Worm (Caenorhabditis elegans) whole organism, L2 larva: ENCODE data around the gene R13H4.7.

Experiments
- C34F6.9 ChIP-seq: fragments of 150-350 bp; optimal IDR thresholded peaks from 2 replicates; lab custom pipeline; 2014; ENCODE audit warnings: missing biosample characterization, missing genetic modification characterization
- F13H6.1 ChIP-seq: sonication (generic microtip); optimal IDR thresholded peaks from 2 replicates; lab custom pipeline; 2016; ENCODE audit warnings: missing genetic modification characterization, missing compliant biosample characterization
- R02D3.7 ChIP-seq: fragments of 150-350 bp; optimal IDR thresholded peaks from 2 replicates; lab custom pipeline; 2014; ENCODE audit warnings: missing biosample characterization, missing genetic modification characterization
- ZK546.5 ChIP-seq: sonication (generic microtip); optimal IDR thresholded peaks from 2 replicates; lab custom pipeline; 2017; ENCODE audit warnings: missing biosample characterization, missing genetic modification characterization
- alr-1 ChIP-seq: fragments of 150-350 bp; optimal IDR thresholded peaks from 2 replicates; lab custom pipeline; 2014; ENCODE audit warnings: missing biosample characterization, missing genetic modification characterization
- ama-1 ChIP-seq: fragments of 150-350 bp; optimal IDR thresholded peaks from 2 replicates; lab custom pipeline; 2018; ENCODE audit warnings: inconsistent platforms
- blmp-1 ChIP-seq: sonication (generic microtip); optimal IDR thresholded peaks from 2 replicates; lab custom pipeline; 2017; ENCODE audit warnings: missing genetic modification characterization, mild to moderate bottlenecking, missing compliant biosample characterization, antibody characterized with exemption, moderate library complexity; ENCODE audit not compliant: insufficient read depth
- ceh-16 ChIP-seq: fragments of 150-350 bp; optimal IDR thresholded peaks from 2 replicates; lab custom pipeline; 2014; ENCODE audit warnings: missing biosample characterization, missing genetic modification characterization
- ceh-82 ChIP-seq: fragments of 150-350 bp; optimal IDR thresholded peaks from 2 replicates; lab custom pipeline; 2014; ENCODE audit warnings: missing biosample characterization, missing genetic modification characterization
- crh-2 ChIP-seq: sonication (generic microtip); optimal IDR thresholded peaks from 2 replicates; lab custom pipeline; 2017; ENCODE audit warnings: missing biosample characterization, missing genetic modification characterization
- dmd-4 ChIP-seq: sonication (generic microtip); optimal IDR thresholded peaks from 2 replicates; lab custom pipeline; 2017; ENCODE audit warnings: missing biosample characterization, missing genetic modification characterization
- egl-27 ChIP-seq: sonication (generic microtip); optimal IDR thresholded peaks from 3 replicates; lab custom pipeline; 2017; ENCODE audit warnings: missing biosample characterization, missing genetic modification reagents, missing genetic modification characterization
- elt-1 ChIP-seq: fragments of 150-350 bp; optimal IDR thresholded peaks from 2 replicates; lab custom pipeline; 2014; ENCODE audit warnings: missing biosample characterization, missing genetic modification characterization
- elt-3 ChIP-seq: sonication (generic microtip); optimal IDR thresholded peaks from 2 replicates; lab custom pipeline; 2017; ENCODE audit warnings: missing biosample characterization, missing genetic modification characterization
- fos-1 ChIP-seq: fragments of 150-350 bp; optimal IDR thresholded peaks from 2 replicates; lab custom pipeline; 2014; ENCODE audit warnings: missing biosample characterization, missing genetic modification characterization
- gmeb-1 ChIP-seq: fragments of 150-350 bp; optimal IDR thresholded peaks from 2 replicates; lab custom pipeline; 2014; ENCODE audit warnings: missing biosample characterization, missing genetic modification characterization
- lin-11 ChIP-seq: fragments of 150-350 bp; sonication (generic microtip); optimal IDR thresholded peaks from 2 replicates; lab custom pipeline; 2014; ENCODE audit warnings: missing biosample characterization, missing genetic modification characterization, inconsistent platforms, mixed read lengths
- lsy-2 ChIP-seq, 2 experiments: fragments of 150-350 bp in 1 of 2; sonication (generic microtip) in 1 of 2; optimal IDR thresholded peaks; 2 replicates each; lab custom pipeline; 2014 to 2017; ENCODE audit warnings: missing biosample characterization in 2 of 2, missing genetic modification characterization in 2 of 2
- mab-5 ChIP-seq: fragments of 150-350 bp; optimal IDR thresholded peaks from 2 replicates; lab custom pipeline; 2014; ENCODE audit warnings: missing biosample characterization, missing genetic modification characterization
- mbf-1 ChIP-seq: sonication (generic microtip); optimal IDR thresholded peaks from 2 replicates; lab custom pipeline; 2017; ENCODE audit warnings: missing biosample characterization, missing genetic modification characterization
- mdl-1 ChIP-seq, 2 experiments: fragments of 150-350 bp in 1 of 2; sonication (generic microtip) in 1 of 2; optimal IDR thresholded peaks; 2 replicates each; lab custom pipeline; 2017; ENCODE audit warnings: missing biosample characterization in 2 of 2, missing genetic modification characterization in 2 of 2
- nhr-10 ChIP-seq: sonication (generic microtip); optimal IDR thresholded peaks from 2 replicates; lab custom pipeline; 2017; ENCODE audit warnings: missing biosample characterization, missing genetic modification characterization
- nhr-11 ChIP-seq: fragments of 150-350 bp; optimal IDR thresholded peaks from 2 replicates; lab custom pipeline; 2014; ENCODE audit warnings: missing biosample characterization, missing genetic modification characterization
- nhr-129 ChIP-seq: fragments of 150-350 bp; optimal IDR thresholded peaks from 2 replicates; lab custom pipeline; 2014; ENCODE audit warnings: missing biosample characterization, missing genetic modification characterization
- nhr-21 ChIP-seq: fragments of 150-350 bp; optimal IDR thresholded peaks from 2 replicates; lab custom pipeline; 2014; ENCODE audit warnings: missing biosample characterization, missing genetic modification characterization
- nhr-23 ChIP-seq: fragments of 150-350 bp; optimal IDR thresholded peaks from 2 replicates; lab custom pipeline; 2014; ENCODE audit warnings: missing biosample characterization, missing genetic modification reagents, missing genetic modification characterization
- nhr-237 ChIP-seq: fragments of 150-350 bp; optimal IDR thresholded peaks from 2 replicates; lab custom pipeline; 2014; ENCODE audit warnings: missing biosample characterization, missing genetic modification characterization
- nhr-25 ChIP-seq: fragments of 150-350 bp; sonication (generic microtip); optimal IDR thresholded peaks from 3 replicates; lab custom pipeline; 2014; ENCODE audit warnings: missing biosample characterization, missing genetic modification characterization
- nhr-6 ChIP-seq: fragments of 150-350 bp; optimal IDR thresholded peaks from 2 replicates; lab custom pipeline; 2014; ENCODE audit warnings: missing biosample characterization, missing genetic modification characterization
- nhr-77 ChIP-seq: fragments of 150-350 bp; optimal IDR thresholded peaks from 2 replicates; lab custom pipeline; 2014; ENCODE audit warnings: missing biosample characterization, missing genetic modification characterization
- peb-1 ChIP-seq: fragments of 150-350 bp; optimal IDR thresholded peaks from 2 replicates; lab custom pipeline; 2014; ENCODE audit warnings: missing biosample characterization, missing genetic modification characterization
- sem-4 ChIP-seq: fragments of 150-350 bp; optimal IDR thresholded peaks from 2 replicates; lab custom pipeline; 2014; ENCODE audit warnings: missing biosample characterization, missing genetic modification reagents, missing genetic modification characterization
- skn-1 ChIP-seq: sonication (generic microtip); optimal IDR thresholded peaks from 2 replicates; lab custom pipeline; 2017; ENCODE audit warnings: missing biosample characterization, missing genetic modification characterization
- sma-9 ChIP-seq, 2 experiments: fragments of 150-350 bp in 1 of 2; sonication (generic microtip) in 1 of 2; optimal IDR thresholded peaks; 2 replicates each; lab custom pipeline; 2014 to 2016; ENCODE audit warnings: missing genetic modification characterization in 2 of 2, mild to moderate bottlenecking in 1 of 2, missing biosample characterization in 1 of 2, missing compliant biosample characterization in 1 of 2, missing genetic modification reagents in 1 of 2, moderate library complexity in 1 of 2
- snpc-4 ChIP-seq: fragments of 150-350 bp; optimal IDR thresholded peaks from 2 replicates; lab custom pipeline; 2014; ENCODE audit warnings: missing biosample characterization, missing genetic modification characterization
- unc-55 ChIP-seq: fragments of 150-350 bp; sonication (generic microtip); optimal IDR thresholded peaks from 3 replicates; lab custom pipeline; 2014; ENCODE audit warnings: missing biosample characterization, missing genetic modification reagents, missing genetic modification characterization
- unc-62 ChIP-seq: fragments of 150-350 bp; optimal IDR thresholded peaks from 2 replicates; lab custom pipeline; 2014; ENCODE audit warnings: missing biosample characterization, missing genetic modification reagents, missing genetic modification characterization
- ztf-11 ChIP-seq: sonication (generic microtip); optimal IDR thresholded peaks from 2 replicates; lab custom pipeline; 2017; ENCODE audit warnings: missing biosample characterization, missing genetic modification characterization

R13H4.7 gene

ce11 chrV:11836073-11836472 is 32.0 kb downstream of the R13H4.7 start, which contains the start of gene R13H4.2:
Gene R13H4.2 (plus strand): TSS chrV:11836391.
- TF ChIP-seq elt-3 (no peak), alr-1 (tag; lab: Kevin White, UChicago) (no peak), unc-55 (GFP tag; lab: Kevin White, UChicago) (no peak), F13H6.1 (peak; percentile 36), elt-1 (tag; lab: Kevin White, UChicago) (no peak), nhr-129 (tag; lab: Kevin White, UChicago) (peak; percentile 18), lsy-2 (tag; optimal IDR thresholded peaks at IDR 0.05; lab: Kevin White, UChicago) (peak in 1 of 2 experiments; percentile 22), sma-9 (GFP tag; optimal IDR thresholded peaks at IDR 0.05; lab: Kevin White, UChicago) (peak; percentile 15), sma-9 (tag; optimal IDR thresholded peaks at IDR 0.05; lab: Kevin White, UChicago) (no peak), lin-11 (tag; lab: Kevin White, UChicago) (no peak)

- no peak for TF ChIP-seq nhr-21
- no peak for TF ChIP-seq lin-11 (tag; lab: Kevin White, UChicago)
- no peak for TF ChIP-seq gmeb-1
- no peak for TF ChIP-seq ceh-16
- TF ChIP-seq alr-1 (tag; lab: Kevin White, UChicago), result no peak
- no peak for TF ChIP-seq snpc-4 (tag; lab: Kevin White, UChicago)
- TF ChIP-seq lsy-2 (tag; optimal IDR thresholded peaks at IDR 0.05; lab: Kevin White, UChicago), result no peak
- no peak for TF ChIP-seq fos-1 (tag; lab: Kevin White, UChicago)
- no peak for TF ChIP-seq F13H6.1
- no peak for TF ChIP-seq ceh-82 (tag; lab: Kevin White, UChicago)
- no peak for TF ChIP-seq peb-1 (tag; lab: Kevin White, UChicago)
- TF ChIP-seq nhr-23 (tag; lab: Kevin White, UChicago), result no peak
- no peak for TF ChIP-seq dmd-4 (tag; lab: Kevin White, UChicago)
These were observed 34.7 kb downstream of the R13H4.7 start, which contains the start of gene pho-8 for ce11 chrV:11833319-11833718. Gene pho-8 (plus strand): TSS chrV:11833619.

- no peak for TF ChIP-seq dmd-4 (tag; lab: Kevin White, UChicago)
- no peak for TF ChIP-seq unc-62 (GFP tag; lab: Kevin White, UChicago)
- TF ChIP-seq mbf-1 (tag; lab: Kevin White, UChicago), result no peak
- no peak for TF ChIP-seq nhr-11 (tag; lab: Kevin White, UChicago)
- no peak for TF ChIP-seq ZK546.5 (tag; lab: Kevin White, UChicago)
- TF ChIP-seq nhr-21, result no peak
- no peak for TF ChIP-seq F13H6.1
- no peak for TF ChIP-seq nhr-23 (tag; lab: Kevin White, UChicago)
- TF ChIP-seq mdl-1 (tag; optimal IDR thresholded peaks at IDR 0.05; lab: Kevin White, UChicago), result no peak
- no peak for TF ChIP-seq skn-1 (tag; lab: Kevin White, UChicago)
- no peak for TF ChIP-seq elt-1 (tag; lab: Kevin White, UChicago)
- TF ChIP-seq blmp-1 (tag; lab: Kevin White, UChicago), result no peak
- no peak for TF ChIP-seq ama-1
These were observed 38.8 kb downstream of the R13H4.7 start, which contains the start of gene col-158 for ce11 chrV:11829282-11829681. Gene col-158 (plus strand): TSS chrV:11829582.

DNA sequence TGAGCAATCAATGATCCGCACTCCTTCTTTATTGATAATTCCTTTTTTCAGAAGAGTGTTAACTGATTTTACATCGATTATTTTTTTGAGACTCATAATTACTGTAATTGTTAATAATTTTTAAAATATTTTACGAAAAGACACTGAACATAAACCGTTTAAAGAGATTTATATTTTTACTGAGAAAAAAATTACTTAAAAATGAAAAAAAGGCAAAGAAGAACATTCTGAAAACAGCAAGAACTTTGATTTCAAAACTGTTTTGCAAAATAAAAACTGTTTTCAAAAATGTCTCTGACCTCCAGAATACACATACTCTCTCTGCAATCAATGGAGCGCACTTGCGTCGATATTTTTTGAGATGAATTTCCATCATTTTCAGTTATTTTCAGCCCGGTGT is 41.1 kb downstream of the R13H4.7 start, which contains the start of the genes mpst-1 and D2023.6:
Gene mpst-1, minus strand, starts transcription at position 101 of the 400 bp plus-strand sequence.
Gene D2023.6, plus strand, starts transcription at position 388 of the 400 bp plus-strand sequence.
- TF ChIP-seq R02D3.7 (tag; lab: Kevin White, UChicago) (no peak), nhr-21 (no peak), C34F6.9 (tag; lab: Kevin White, UChicago) (peak; percentile 4)

DNA sequence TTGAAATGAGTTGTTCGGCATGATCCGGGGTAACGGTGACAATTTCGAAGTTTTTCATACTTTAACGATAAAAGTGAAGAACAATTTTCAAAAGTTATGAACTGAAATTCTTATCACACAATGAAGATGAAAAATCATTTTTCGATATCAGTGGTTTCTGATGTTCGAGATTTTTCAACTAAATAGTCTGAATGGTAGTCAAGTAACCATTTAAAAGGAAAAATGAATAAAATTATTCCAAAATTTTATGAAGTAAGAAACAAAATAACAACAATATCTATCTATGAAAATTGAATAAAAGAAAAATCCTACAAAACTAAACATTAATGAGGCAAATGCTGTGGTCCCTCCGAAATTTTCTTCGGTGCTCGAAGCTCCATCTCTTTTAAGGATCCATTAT is 42.4 kb downstream of the R13H4.7 start, which contains the start of gene D2023.4:
Gene D2023.4, minus strand, starts transcription at position 101 of the 400 bp plus-strand sequence.
- TF ChIP-seq nhr-10 (tag; lab: Kevin White, UChicago) (no peak), fos-1 (tag; lab: Kevin White, UChicago) (peak; percentile 14)

DNA sequence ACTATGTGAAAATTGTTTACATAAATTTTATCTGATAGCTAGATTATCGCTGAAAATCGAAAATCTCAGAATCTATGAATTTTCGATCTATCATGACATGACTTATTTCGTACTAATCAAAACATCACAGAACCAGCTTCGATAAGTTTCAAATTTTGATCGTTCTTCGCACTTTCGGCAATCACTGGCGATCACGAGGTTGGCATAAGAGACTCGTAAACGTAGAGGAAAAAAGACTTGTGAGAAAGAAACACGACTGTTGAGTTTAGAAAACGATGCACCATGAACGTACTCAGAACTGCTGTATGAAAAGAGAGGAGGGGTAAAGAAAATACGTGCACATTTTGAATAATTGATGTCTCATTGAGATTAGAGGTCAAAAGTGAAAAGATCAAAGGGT is 44.1 kb downstream of the R13H4.7 start:
- TF ChIP-seq F13H6.1 (peak; percentile 93), ceh-82 (tag; lab: Kevin White, UChicago) (no peak), mab-5 (tag; lab: Kevin White, UChicago) (peak; percentile 37), nhr-77 (tag; lab: Kevin White, UChicago) (no peak), unc-62 (GFP tag; lab: Kevin White, UChicago) (peak; percentile 39), elt-1 (tag; lab: Kevin White, UChicago) (no peak), nhr-6 (tag; lab: Kevin White, UChicago) (peak; percentile 86), sma-9 (GFP tag; optimal IDR thresholded peaks at IDR 0.05; lab: Kevin White, UChicago) (peak; percentile 96), sma-9 (tag; optimal IDR thresholded peaks at IDR 0.05; lab: Kevin White, UChicago) (no peak), mbf-1 (tag; lab: Kevin White, UChicago) (no peak), nhr-129 (tag; lab: Kevin White, UChicago) (peak; percentile 98), blmp-1 (tag; lab: Kevin White, UChicago) (peak; percentile 83), crh-2 (tag; lab: Kevin White, UChicago) (peak; percentile 96), ztf-11 (no peak), peb-1 (tag; lab: Kevin White, UChicago) (no peak), sem-4 (tag; lab: Kevin White, UChicago) (peak; percentile 55), alr-1 (tag; lab: Kevin White, UChicago) (no peak), snpc-4 (tag; lab: Kevin White, UChicago) (no peak), R02D3.7 (tag; lab: Kevin White, UChicago) (no peak), nhr-237 (tag; lab: Kevin White, UChicago) (no peak), gmeb-1 (peak; percentile 81), nhr-10 (tag; lab: Kevin White, UChicago) (peak; percentile 30), nhr-21 (peak; percentile 90), egl-27 (tag; lab: Kevin White, UChicago) (peak; percentile 27), nhr-23 (tag; lab: Kevin White, UChicago) (no peak), ceh-16 (no peak), nhr-25 (tag; lab: Kevin White, UChicago) (peak; percentile 91), elt-3 (no peak)
